Fruit fly (Drosophila melanogaster) whole organism, prepupa: ENCODE data around the gene N.

Source experiments
- Blimp-1 ChIP-seq: fragments of 200-800 bp; sonication (Bioruptor generic); optimal IDR thresholded peaks from 3 replicates; lab custom pipeline; 2017; ENCODE audit warnings: missing biosample characterization, missing genetic modification characterization, mild to moderate bottlenecking, moderate library complexity, missing genetic modification reagents
- CG10631 ChIP-seq: fragments of 200-800 bp; sonication (Bioruptor generic); optimal IDR thresholded peaks from 2 replicates; lab custom pipeline; 2016; ENCODE audit warnings: missing biosample characterization, missing genetic modification characterization
- CG11294 ChIP-seq: fragments of 200-800 bp; sonication (Bioruptor generic); IDR thresholded peaks from 2 replicates; pipeline ENCODE4 v1.3.6; 2022; ENCODE audit warnings: missing biosample characterization, missing genetic modification characterization
- CG11762 ChIP-seq: fragments of 200-800 bp; sonication (Bioruptor generic); optimal IDR thresholded peaks from 3 replicates; lab custom pipeline; 2016; ENCODE audit warnings: missing biosample characterization, missing genetic modification characterization; ENCODE audit not compliant: insufficient read depth
- CG11902 ChIP-seq: fragments of 200-800 bp; sonication (Bioruptor generic); optimal IDR thresholded peaks from 3 replicates; lab custom pipeline; 2016; ENCODE audit warnings: missing biosample characterization, missing genetic modification characterization
- CG15336 ChIP-seq: fragments of 200-800 bp; sonication (Bioruptor generic); IDR thresholded peaks from 2 replicates; pipeline ENCODE4 v1.3.6; 2022; ENCODE audit warnings: missing biosample characterization, missing genetic modification characterization
- CG1621 ChIP-seq: fragments of 200-800 bp; sonication (Bioruptor generic); optimal IDR thresholded peaks from 3 replicates; lab custom pipeline; 2018; ENCODE audit warnings: missing biosample characterization, mild to moderate bottlenecking, missing genetic modification characterization
- CG16779 ChIP-seq: fragments of 200-800 bp; sonication (Bioruptor generic); optimal IDR thresholded peaks from 3 replicates; lab custom pipeline; 2017; ENCODE audit warnings: missing biosample characterization, mild to moderate bottlenecking, missing genetic modification characterization
- CG3032 ChIP-seq: fragments of 200-800 bp; optimal IDR thresholded peaks from 2 replicates; lab custom pipeline; 2019; ENCODE audit warnings: missing biosample characterization, mild to moderate bottlenecking, missing genetic modification characterization, moderate library complexity
- CG31627 ChIP-seq: fragments of 200-800 bp; sonication (Bioruptor generic); optimal IDR thresholded peaks from 3 replicates; lab custom pipeline; 2016; ENCODE audit warnings: missing biosample characterization, missing genetic modification characterization
- CG32006 ChIP-seq: fragments of 200-800 bp; sonication (Bioruptor generic); optimal IDR thresholded peaks from 3 replicates; lab custom pipeline; 2017; ENCODE audit warnings: missing biosample characterization, mild to moderate bottlenecking, missing genetic modification characterization
- CG34406 ChIP-seq: fragments of 200-800 bp; sonication (Bioruptor generic); optimal IDR thresholded peaks from 3 replicates; lab custom pipeline; 2016; ENCODE audit warnings: missing biosample characterization, missing genetic modification characterization
- CG4318 ChIP-seq: fragments of 200-800 bp; sonication (Bioruptor generic); optimal IDR thresholded peaks from 3 replicates; lab custom pipeline; 2017; ENCODE audit warnings: missing biosample characterization, mild to moderate bottlenecking, missing genetic modification characterization
- CG6163 ChIP-seq: fragments of 200-800 bp; sonication (Bioruptor generic); IDR thresholded peaks from 3 replicates; pipeline ENCODE4 v1.3.6; 2022; ENCODE audit warnings: missing biosample characterization, missing genetic modification characterization
- CG6276 ChIP-seq: fragments of 200-800 bp; sonication (Bioruptor generic); optimal IDR thresholded peaks from 2 replicates; lab custom pipeline; 2017; ENCODE audit warnings: missing biosample characterization, mild to moderate bottlenecking, missing genetic modification characterization
- CG6792 ChIP-seq: fragments of 200-800 bp; sonication (Bioruptor generic); optimal IDR thresholded peaks from 3 replicates; lab custom pipeline; 2016; ENCODE audit warnings: missing biosample characterization, missing genetic modification characterization
- CG7368 ChIP-seq: fragments of 200-800 bp; sonication (Bioruptor generic); optimal IDR thresholded peaks from 3 replicates; lab custom pipeline; 2016; ENCODE audit warnings: missing biosample characterization, missing genetic modification characterization
- CG8119 ChIP-seq: fragments of 200-800 bp; sonication (Bioruptor generic); IDR thresholded peaks from 3 replicates; pipeline ENCODE4 v1.3.6; 2022; ENCODE audit warnings: missing biosample characterization, missing genetic modification characterization
- CG8319 ChIP-seq: fragments of 200-800 bp; sonication (Bioruptor generic); optimal IDR thresholded peaks from 3 replicates; lab custom pipeline; 2016; ENCODE audit warnings: missing biosample characterization, missing genetic modification characterization
- CG8632 ChIP-seq: fragments of 200-800 bp; sonication (Bioruptor generic); optimal IDR thresholded peaks from 3 replicates; lab custom pipeline; 2016; ENCODE audit warnings: missing biosample characterization, missing genetic modification characterization
- CG9139 ChIP-seq: fragments of 200-800 bp; sonication (Bioruptor generic); optimal IDR thresholded peaks from 3 replicates; lab custom pipeline; 2017; ENCODE audit warnings: missing biosample characterization, mild to moderate bottlenecking, missing genetic modification characterization
- Eip78C ChIP-seq: fragments of 200-800 bp; sonication (Bioruptor generic); peaks from one replicate; lab custom pipeline; 2016; ENCODE audit warnings: missing biosample characterization, missing genetic modification characterization
- Eip93F ChIP-seq: fragments of 200-800 bp; sonication (Bioruptor generic); optimal IDR thresholded peaks from 2 replicates; lab custom pipeline; 2016; ENCODE audit warnings: missing biosample characterization, mild to moderate bottlenecking, missing genetic modification characterization
- Ets21C ChIP-seq: fragments of 200-800 bp; sonication (Bioruptor generic); optimal IDR thresholded peaks from 3 replicates; lab custom pipeline; 2016; ENCODE audit warnings: missing biosample characterization, missing genetic modification characterization
- Ets96B ChIP-seq: fragments of 200-800 bp; optimal IDR thresholded peaks from 2 replicates; lab custom pipeline; 2019; ENCODE audit warnings: missing biosample characterization, mild to moderate bottlenecking, missing genetic modification characterization, moderate library complexity
- Hr38 ChIP-seq: sonication (Bioruptor generic); optimal IDR thresholded peaks from 2 replicates; lab custom pipeline; 2016; ENCODE audit warnings: missing biosample characterization, missing genetic modification characterization
- Hr4 ChIP-seq: fragments of 200-800 bp; sonication (Bioruptor generic); optimal IDR thresholded peaks from 3 replicates; lab custom pipeline; 2016; ENCODE audit warnings: missing biosample characterization, missing genetic modification characterization
- OdsH ChIP-seq: fragments of 200-800 bp; sonication (Bioruptor generic); optimal IDR thresholded peaks from 3 replicates; lab custom pipeline; 2016; ENCODE audit warnings: missing biosample characterization, missing genetic modification characterization
- Smox ChIP-seq: fragments of 200-800 bp; sonication (Bioruptor generic); optimal IDR thresholded peaks from 3 replicates; lab custom pipeline; 2016; ENCODE audit warnings: missing biosample characterization, missing genetic modification characterization
- Sox102F ChIP-seq: fragments of 200-800 bp; sonication (Bioruptor generic); optimal IDR thresholded peaks from 2 replicates; lab custom pipeline; 2016; ENCODE audit warnings: missing biosample characterization, mild to moderate bottlenecking, missing genetic modification characterization
- Sox14 ChIP-seq: fragments of 200-800 bp; sonication (Bioruptor generic); optimal IDR thresholded peaks from 3 replicates; lab custom pipeline; 2016; ENCODE audit warnings: missing biosample characterization, missing genetic modification characterization
- Sox15 ChIP-seq: fragments of 200-800 bp; sonication (Bioruptor generic); optimal IDR thresholded peaks from 3 replicates; lab custom pipeline; 2016; ENCODE audit warnings: missing biosample characterization, missing genetic modification characterization
- achi ChIP-seq: fragments of 200-800 bp; sonication (Bioruptor generic); optimal IDR thresholded peaks from 3 replicates; lab custom pipeline; 2016; ENCODE audit warnings: missing biosample characterization, missing genetic modification characterization
- acj6 ChIP-seq: fragments of 200-800 bp; sonication (Bioruptor generic); optimal IDR thresholded peaks from 3 replicates; lab custom pipeline; 2016; ENCODE audit warnings: missing biosample characterization, missing genetic modification characterization
- cyc ChIP-seq: fragments of 200-800 bp; sonication (Bioruptor generic); optimal IDR thresholded peaks from 3 replicates; lab custom pipeline; 2016; ENCODE audit warnings: missing biosample characterization, missing genetic modification characterization
- dac ChIP-seq: fragments of 200-800 bp; sonication (Bioruptor generic); optimal IDR thresholded peaks from 2 replicates; lab custom pipeline; 2017; ENCODE audit warnings: missing biosample characterization, mild to moderate bottlenecking, missing genetic modification characterization
- dsx ChIP-seq: fragments of 200-800 bp; optimal IDR thresholded peaks from 3 replicates; lab custom pipeline; 2019; ENCODE audit warnings: missing biosample characterization, mild to moderate bottlenecking, missing genetic modification characterization, moderate library complexity; ENCODE audit not compliant: poor library complexity, severe bottlenecking
- eg ChIP-seq: fragments of 200-800 bp; sonication (Bioruptor generic); IDR thresholded peaks from 3 replicates; pipeline ENCODE4 v1.3.6; 2022; ENCODE audit warnings: missing biosample characterization, missing genetic modification characterization
- esn ChIP-seq: fragments of 200-800 bp; sonication (Bioruptor generic); optimal IDR thresholded peaks from 2 replicates; lab custom pipeline; 2016; ENCODE audit warnings: missing biosample characterization, mild to moderate bottlenecking, missing genetic modification characterization, moderate library complexity
- fd59A ChIP-seq: fragments of 200-800 bp; sonication (Bioruptor generic); optimal IDR thresholded peaks from 2 replicates; lab custom pipeline; 2017; ENCODE audit warnings: missing biosample characterization, mild to moderate bottlenecking, missing genetic modification characterization, missing genetic modification reagents
- fd85E ChIP-seq: fragments of 200-800 bp; sonication (Bioruptor generic); optimal IDR thresholded peaks from 3 replicates; lab custom pipeline; 2016; ENCODE audit warnings: missing biosample characterization, missing genetic modification characterization
- fkh ChIP-seq: fragments of 200-800 bp; sonication (Bioruptor generic); optimal IDR thresholded peaks from 3 replicates; lab custom pipeline; 2017; ENCODE audit warnings: missing biosample characterization, mild to moderate bottlenecking, missing genetic modification characterization, moderate library complexity
- lz ChIP-seq: fragments of 200-800 bp; sonication (Bioruptor generic); optimal IDR thresholded peaks from 3 replicates; lab custom pipeline; 2016; ENCODE audit warnings: missing biosample characterization, missing genetic modification characterization
- net ChIP-seq: fragments of 200-800 bp; sonication (Bioruptor generic); optimal IDR thresholded peaks from 3 replicates; lab custom pipeline; 2016; ENCODE audit warnings: missing biosample characterization, missing genetic modification characterization
- pdm3 ChIP-seq: fragments of 200-800 bp; sonication (Bioruptor generic); optimal IDR thresholded peaks from 3 replicates; lab custom pipeline; 2016; ENCODE audit warnings: missing biosample characterization, missing genetic modification characterization
- salr ChIP-seq, 2 experiments: fragments of 200-800 bp; sonication (Bioruptor generic); optimal IDR thresholded peaks; 3 replicates each; lab custom pipeline; 2016 to 2018; ENCODE audit warnings: missing biosample characterization in 2 of 2, missing genetic modification characterization in 2 of 2, mild to moderate bottlenecking in 1 of 2
- spab ChIP-seq: fragments of 200-800 bp; sonication (Bioruptor generic); optimal IDR thresholded peaks from 2 replicates; lab custom pipeline; 2017; ENCODE audit warnings: missing biosample characterization, mild to moderate bottlenecking, missing genetic modification characterization, missing genetic modification reagents
- ss ChIP-seq, 2 experiments: fragments of 200-800 bp; sonication (Bioruptor generic); optimal IDR thresholded peaks; 2 replicates in 1 of 2; 3 replicates in 1 of 2; lab custom pipeline; 2017 to 2018; ENCODE audit warnings: mild to moderate bottlenecking in 2 of 2, missing biosample characterization in 2 of 2, missing genetic modification characterization in 2 of 2, moderate library complexity in 1 of 2
- svp ChIP-seq: fragments of 200-800 bp; sonication (Bioruptor generic); peaks from one replicate; lab custom pipeline; 2016; ENCODE audit warnings: missing biosample characterization, missing genetic modification characterization
- topi ChIP-seq: fragments of 200-800 bp; sonication (Bioruptor generic); optimal IDR thresholded peaks from 3 replicates; lab custom pipeline; 2016; ENCODE audit warnings: missing biosample characterization, missing genetic modification characterization
- vri ChIP-seq: fragments of 200-800 bp; sonication (Bioruptor generic); optimal IDR thresholded peaks from 3 replicates; lab custom pipeline; 2016; ENCODE audit warnings: missing biosample characterization, mild to moderate bottlenecking, missing genetic modification characterization

Gene N

dm6 chrX:3134383-3135101 lies at the start of gene N:
Gene N (plus strand): TSS chrX:3134870.
- TF ChIP-seq eg (peak; percentile 69; the same call in 2 of the 3 replicates), vri (GFP tag; lab: Kevin White, UChicago) (no peak), CG9139 (no peak), fd85E (GFP tag; lab: Kevin White, UChicago) (no peak), Smox (GFP tag; lab: Kevin White, UChicago) (peak; percentile 31), CG3032 (tag; lab: Kevin White, UChicago) (peak; percentile 26), Eip78C (peak; percentile 74), CG11902 (GFP tag; lab: Kevin White, UChicago) (no peak), CG8632 (GFP tag; lab: Kevin White, UChicago) (peak; percentile 12), CG6276 (GFP tag; lab: Kevin White, UChicago) (peak; percentile 18), CG11762 (GFP tag; lab: Kevin White, UChicago) (peak; percentile 16), CG6792 (GFP tag; lab: Kevin White, UChicago) (no peak), Blimp-1 (GFP tag; lab: Kevin White, UChicago) (no peak), CG16779 (tag; lab: Kevin White, UChicago) (no peak), fkh (GFP tag; lab: Kevin White, UChicago) (no peak), CG1621 (tag; lab: Kevin White, UChicago) (no peak), Hr4 (GFP tag; lab: Kevin White, UChicago) (peak; percentile 52), fd59A (no peak), CG15336 (GFP tag; lab: Robert Waterston, UW) (peak; percentile 77), acj6 (GFP tag; lab: Kevin White, UChicago) (peak; percentile 34), svp (GFP tag; lab: Kevin White, UChicago) (no peak), Eip93F (GFP tag; lab: Kevin White, UChicago) (no peak), Sox14 (GFP tag; lab: Kevin White, UChicago) (peak; percentile 10), cyc (GFP tag; lab: Kevin White, UChicago) (peak; percentile 15), ss (GFP tag; optimal IDR thresholded peaks at IDR 0.05; lab: Kevin White, UChicago) (no peak), spab (GFP tag; lab: Kevin White, UChicago) (peak; percentile 11), CG6163 (peak; percentile 39), OdsH (GFP tag; lab: Kevin White, UChicago) (peak; percentile 49), esn (peak; percentile 29), Ets21C (GFP tag; lab: Kevin White, UChicago) (peak; percentile 22), CG31627 (GFP tag; lab: Kevin White, UChicago) (peak; percentile 28), CG11294 (GFP tag; lab: Robert Waterston, UW) (0 out of 2 replicates have a peak, but pooled peaks have one; percentile 11), dac (GFP tag; lab: Kevin White, UChicago) (no peak), achi (GFP tag; lab: Kevin White, UChicago) (peak; percentile 18), CG7368 (peak; percentile 14), salr (GFP tag; optimal IDR thresholded peaks at IDR 0.05; lab: Kevin White, UChicago) (no peak), Ets96B (tag; lab: Kevin White, UChicago) (peak; percentile 10), CG10631 (GFP tag; lab: Kevin White, UChicago) (peak; percentile 15), CG8319 (GFP tag; lab: Kevin White, UChicago) (no peak), lz (GFP tag; lab: Kevin White, UChicago) (peak; percentile 15), Sox102F (GFP tag; lab: Kevin White, UChicago) (peak; percentile 12), net (no peak), CG4318 (GFP tag; lab: Kevin White, UChicago) (peak; percentile 16), dsx (no peak), CG32006 (peak; percentile 48), Hr38 (GFP tag; lab: Kevin White, UChicago) (no peak), CG8119 (peak; percentile 64; the same call in 2 of the 3 replicates), topi (GFP tag; lab: Kevin White, UChicago) (peak; percentile 29), Sox15 (peak; percentile 14), CG34406 (GFP tag; lab: Kevin White, UChicago) (no peak), pdm3 (GFP tag; lab: Kevin White, UChicago) (peak; percentile 43)
